Fruit fly (Drosophila melanogaster) whole organism, embryonic: ENCODE measurements around the gene CG3184.

Experiments
- C15 ChIP-seq: fragments of 200-800 bp; sonication (Bioruptor generic); IDR thresholded peaks from 3 replicates; pipeline ENCODE4 v1.3.6; 2022; ENCODE audit warnings: missing biosample characterization, missing genetic modification characterization
- CG10959 ChIP-seq: fragments of 200-800 bp; sonication (Bioruptor generic); IDR thresholded peaks from 2 replicates; pipeline ENCODE4 v1.3.6; 2022; ENCODE audit warnings: missing biosample characterization, missing genetic modification characterization
- CG14014 ChIP-seq: fragments of 200-800 bp; sonication (Bioruptor generic); IDR thresholded peaks from 2 replicates; pipeline ENCODE4 v1.3.6; 2022; ENCODE audit warnings: missing biosample characterization, missing genetic modification characterization
- CG14441 ChIP-seq: fragments of 200-800 bp; sonication (Bioruptor generic); IDR thresholded peaks from 2 replicates; pipeline ENCODE4 v1.3.6; 2022; ENCODE audit warnings: missing biosample characterization, missing genetic modification characterization
- CG15601 ChIP-seq: fragments of 200-800 bp; sonication (Bioruptor generic); optimal IDR thresholded peaks from 3 replicates; lab custom pipeline; 2019; ENCODE audit warnings: missing biosample characterization, mild to moderate bottlenecking, missing genetic modification characterization, moderate library complexity
- CG18011 ChIP-seq: fragments of 200-800 bp; sonication (Bioruptor generic); optimal IDR thresholded peaks from 2 replicates; lab custom pipeline; 2017; ENCODE audit warnings: missing biosample characterization, missing genetic modification characterization, mild to moderate bottlenecking, moderate library complexity, missing genotype
- CG32532 ChIP-seq: fragments of 200-800 bp; sonication (Bioruptor generic); IDR thresholded peaks from 2 replicates; pipeline ENCODE4 v1.3.6; 2022; ENCODE audit warnings: missing biosample characterization, missing genetic modification characterization
- CG32772 ChIP-seq: fragments of 200-800 bp; sonication (Bioruptor generic); IDR thresholded peaks from 2 replicates; pipeline ENCODE4 v1.3.6; 2022; ENCODE audit warnings: missing biosample characterization, missing genetic modification characterization
- CG34376 ChIP-seq: fragments of 200-800 bp; sonication (Bioruptor generic); optimal IDR thresholded peaks from 2 replicates; lab custom pipeline; 2018; ENCODE audit warnings: missing biosample characterization, mild to moderate bottlenecking, missing genetic modification characterization
- CG3995 ChIP-seq: fragments of 200-800 bp; sonication (Bioruptor generic); optimal IDR thresholded peaks from 3 replicates; lab custom pipeline; 2016; ENCODE audit warnings: missing biosample characterization, missing genetic modification characterization
- CG6272 ChIP-seq: fragments of 200-800 bp; sonication (Bioruptor generic); IDR thresholded peaks from 2 replicates; pipeline ENCODE4 v1.3.6; 2022; ENCODE audit warnings: missing biosample characterization, missing genetic modification characterization
- CG7271 ChIP-seq: fragments of 200-800 bp; sonication (Bioruptor generic); optimal IDR thresholded peaks from 2 replicates; lab custom pipeline; 2018; ENCODE audit warnings: missing biosample characterization, mild to moderate bottlenecking, missing genetic modification characterization, moderate library complexity
- CG7839 ChIP-seq: fragments of 200-800 bp; sonication (Bioruptor generic); optimal IDR thresholded peaks from 3 replicates; lab custom pipeline; 2018; ENCODE audit warnings: missing biosample characterization, mild to moderate bottlenecking, missing genetic modification characterization, moderate library complexity
- CG8290 ChIP-seq, 3 experiments: fragments of 200-800 bp; sonication (Bioruptor generic); optimal IDR thresholded peaks; 2 replicates each; lab custom pipeline; 2016 to 2019; ENCODE audit warnings: missing biosample characterization in 3 of 3, missing genetic modification characterization in 3 of 3, mild to moderate bottlenecking in 2 of 3, moderate library complexity in 1 of 3
- CG8359 ChIP-seq: fragments of 200-800 bp; sonication (Bioruptor generic); optimal IDR thresholded peaks from 2 replicates; lab custom pipeline; 2017; ENCODE audit warnings: missing biosample characterization, mild to moderate bottlenecking, missing genetic modification characterization, borderline replicate concordance
- Dip2 ChIP-seq: fragments of 200-800 bp; sonication (Bioruptor generic); IDR thresholded peaks from 2 replicates; pipeline ENCODE4 v1.3.6; 2022; ENCODE audit warnings: missing biosample characterization, missing genetic modification characterization
- Dll ChIP-seq: fragments of 200-800 bp; sonication (Bioruptor generic); IDR thresholded peaks from 4 replicates; pipeline ENCODE4 v1.3.6; 2022; ENCODE audit warnings: missing biosample characterization, missing genetic modification characterization; ENCODE audit not compliant: partially characterized antibody
- Dp ChIP-seq: fragments of 200-800 bp; sonication (Bioruptor generic); optimal IDR thresholded peaks from 2 replicates; lab custom pipeline; 2018; ENCODE audit warnings: missing biosample characterization, mild to moderate bottlenecking, missing genetic modification characterization, moderate library complexity
- E2f2 ChIP-seq: fragments of 200-800 bp; sonication (Bioruptor generic); IDR thresholded peaks from 2 replicates; pipeline ENCODE4 v1.3.6; 2022; ENCODE audit warnings: missing biosample characterization, missing genetic modification characterization
- Eip74EF ChIP-seq, 2 experiments: fragments of 200-800 bp in 1 of 2; fragments of >200 bp in 1 of 2; sonication (Bioruptor generic) in 1 of 2; optimal IDR thresholded peaks; 2 replicates each; lab custom pipeline; 2017 to 2019; ENCODE audit warnings: missing biosample characterization in 2 of 2, missing genetic modification characterization in 2 of 2, mild to moderate bottlenecking in 1 of 2, moderate library complexity in 1 of 2
- Hr51 ChIP-seq, 2 experiments: fragments of 200-800 bp; sonication (Bioruptor generic); optimal IDR thresholded peaks; 2 replicates in 1 of 2; 3 replicates in 1 of 2; lab custom pipeline; 2016 to 2018; ENCODE audit warnings: missing biosample characterization in 2 of 2, missing genetic modification characterization in 2 of 2, mild to moderate bottlenecking in 1 of 2, moderate library complexity in 1 of 2
- Nf-YC ChIP-seq: fragments of 200-800 bp; optimal IDR thresholded peaks from 3 replicates; lab custom pipeline; 2019; ENCODE audit warnings: missing biosample characterization, mild to moderate bottlenecking, missing genetic modification characterization, moderate library complexity
- Sin3A ChIP-seq: fragments of >200 bp; optimal IDR thresholded peaks from 2 replicates; lab custom pipeline; 2018
- Ssrp ChIP-seq: fragments of 200-800 bp; sonication (Bioruptor generic); optimal IDR thresholded peaks from 2 replicates; lab custom pipeline; 2018; ENCODE audit warnings: missing biosample characterization, mild to moderate bottlenecking, missing genetic modification characterization, moderate library complexity
- amos ChIP-seq: fragments of 200-800 bp; sonication (Bioruptor generic); IDR thresholded peaks from 2 replicates; pipeline ENCODE4 v1.3.6; 2022; ENCODE audit warnings: missing biosample characterization, missing genetic modification characterization; ENCODE audit not compliant: partially characterized antibody
- croc ChIP-seq: fragments of 200-800 bp; sonication (Bioruptor generic); conservative IDR thresholded peaks from 3 replicates; pipeline ENCODE4 v1.3.6; 2022; ENCODE audit warnings: missing biosample characterization, missing genetic modification characterization
- crol ChIP-seq: fragments of 200-800 bp; sonication (Bioruptor generic); IDR thresholded peaks from 2 replicates; pipeline ENCODE4 v1.3.6; 2022; ENCODE audit warnings: missing biosample characterization, missing genetic modification characterization
- exex ChIP-seq: fragments of 200-800 bp; sonication (Bioruptor generic); optimal IDR thresholded peaks from 4 replicates; lab custom pipeline; 2018; ENCODE audit warnings: missing biosample characterization, mild to moderate bottlenecking, missing genetic modification characterization, moderate library complexity
- gro ChIP-seq: fragments of 200-800 bp; sonication (Bioruptor generic); optimal IDR thresholded peaks from 2 replicates; lab custom pipeline; 2016; ENCODE audit warnings: missing biosample characterization, missing genetic modification characterization
- hb ChIP-seq: fragments of 200-800 bp; sonication (Bioruptor generic); IDR thresholded peaks from 3 replicates; pipeline ENCODE4 v1.3.6; 2022; ENCODE audit warnings: missing biosample characterization, missing genetic modification characterization; ENCODE audit not compliant: partially characterized antibody
- insv ChIP-seq, 2 experiments: fragments of 200-800 bp; sonication (Bioruptor generic); optimal IDR thresholded peaks; 3 replicates each; lab custom pipeline; 2016 to 2018; ENCODE audit warnings: missing biosample characterization in 2 of 2, missing genetic modification characterization in 2 of 2
- pfk ChIP-seq: fragments of 200-800 bp; sonication (Bioruptor generic); optimal IDR thresholded peaks from 2 replicates; lab custom pipeline; 2018; ENCODE audit warnings: missing biosample characterization, mild to moderate bottlenecking, missing genetic modification characterization, moderate library complexity
- pros ChIP-seq: fragments of 200-800 bp; sonication (Bioruptor generic); optimal IDR thresholded peaks from 3 replicates; lab custom pipeline; 2019; ENCODE audit warnings: missing biosample characterization, mild to moderate bottlenecking, missing genetic modification characterization, moderate library complexity
- sob ChIP-seq: fragments of 200-800 bp; sonication (Bioruptor generic); IDR thresholded peaks from 2 replicates; pipeline ENCODE4 v1.3.6; 2022; ENCODE audit warnings: missing biosample characterization, missing genetic modification characterization
- stwl ChIP-seq: fragments of 200-800 bp; sonication (Bioruptor generic); optimal IDR thresholded peaks from 3 replicates; lab custom pipeline; 2018; ENCODE audit warnings: missing biosample characterization, mild to moderate bottlenecking, missing genetic modification characterization, moderate library complexity
- vvl ChIP-seq: fragments of 200-800 bp; sonication (Bioruptor generic); IDR thresholded peaks from 2 replicates; pipeline ENCODE4 v1.3.6; 2022; ENCODE audit warnings: missing biosample characterization, missing genetic modification characterization
- wor ChIP-seq: fragments of 200-800 bp; sonication (Bioruptor generic); IDR thresholded peaks from 2 replicates; pipeline ENCODE4 v1.3.6; 2022; ENCODE audit warnings: missing biosample characterization, missing genetic modification characterization

The CG3184 gene

DNA sequence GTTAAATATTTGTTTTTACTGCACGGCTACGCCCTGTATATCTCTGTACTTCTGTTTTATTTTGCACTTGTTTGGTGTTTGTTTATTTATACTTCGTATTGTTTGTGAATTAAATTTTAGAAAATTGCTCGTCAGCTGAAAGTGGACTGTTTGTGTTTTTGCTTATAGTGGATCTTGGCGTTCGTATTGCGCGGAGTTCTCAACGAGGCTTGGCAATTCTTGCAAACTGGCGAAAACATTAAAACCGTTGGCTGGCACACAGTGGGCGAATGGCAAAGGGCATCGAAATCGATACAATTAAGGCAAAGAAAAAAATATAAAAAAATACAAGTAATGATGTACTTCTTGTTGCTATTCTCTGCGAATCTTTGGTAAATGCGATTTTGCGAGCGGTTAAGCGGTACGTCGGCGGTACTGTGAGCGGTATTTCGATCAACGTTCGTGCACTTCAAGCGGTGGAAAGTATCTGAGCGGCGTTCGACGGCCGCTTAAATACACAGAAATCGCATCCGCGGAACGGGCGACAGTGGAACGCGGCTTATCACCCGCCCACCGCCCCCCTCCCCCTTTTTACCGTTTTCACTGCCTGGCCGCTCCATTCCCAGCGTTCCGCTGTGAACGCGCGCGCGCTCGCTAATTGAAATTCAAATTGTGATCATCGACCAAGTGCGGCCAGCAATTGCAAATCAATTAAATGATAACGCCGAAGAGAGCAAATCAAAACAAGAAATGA is 38.4 kb upstream of the CG3184 start:
- TF ChIP-seq Dll (GFP tag; lab: Robert Waterston, UW): 0 out of 4 replicates have a peak, but pooled peaks have one; percentile 12
- TF ChIP-seq CG8290 (GFP tag; optimal IDR thresholded peaks at IDR 0.05; lab: Kevin White, UChicago): peak; percentile 15
- peak in 1 of 2 experiments; percentile 27 for TF ChIP-seq CG8290 (tag; optimal IDR thresholded peaks at IDR 0.05; lab: Kevin White, UChicago)
- TF ChIP-seq CG3995 (GFP tag; lab: Kevin White, UChicago): peak; percentile 20
- TF ChIP-seq crol (GFP tag; lab: Robert Waterston, UW): peak; percentile 82
- peak; percentile 93 for TF ChIP-seq pfk (GFP tag; lab: Kevin White, UChicago)
- 0 out of 2 replicates have a peak, but pooled peaks have one; percentile 24 for TF ChIP-seq vvl (GFP tag; lab: Robert Waterston, UW)
- TF ChIP-seq CG34376: no peak
- TF ChIP-seq Dip2 (GFP tag; lab: Robert Waterston, UW): no peak
- TF ChIP-seq E2f2 (GFP tag; lab: Robert Waterston, UW): peak; percentile 63
- no peak for TF ChIP-seq insv (GFP tag; optimal IDR thresholded peaks at IDR 0.05; lab: Kevin White, UChicago)
- 0 out of 2 replicates have a peak, but pooled peaks have one; percentile 20 for TF ChIP-seq CG6272 (GFP tag; lab: Robert Waterston, UW)
- peak; percentile 7 for TF ChIP-seq CG18011
- TF ChIP-seq pros (GFP tag; lab: Kevin White, UChicago): no peak
- no peak for TF ChIP-seq gro (GFP tag; lab: Kevin White, UChicago)
- 0 out of 2 replicates have a peak, but pooled peaks have one; percentile 11 for TF ChIP-seq amos (GFP tag; lab: Robert Waterston, UW)
- TF ChIP-seq Dp: peak; percentile 46
- TF ChIP-seq, all 482 proteins: peak for 11

DNA sequence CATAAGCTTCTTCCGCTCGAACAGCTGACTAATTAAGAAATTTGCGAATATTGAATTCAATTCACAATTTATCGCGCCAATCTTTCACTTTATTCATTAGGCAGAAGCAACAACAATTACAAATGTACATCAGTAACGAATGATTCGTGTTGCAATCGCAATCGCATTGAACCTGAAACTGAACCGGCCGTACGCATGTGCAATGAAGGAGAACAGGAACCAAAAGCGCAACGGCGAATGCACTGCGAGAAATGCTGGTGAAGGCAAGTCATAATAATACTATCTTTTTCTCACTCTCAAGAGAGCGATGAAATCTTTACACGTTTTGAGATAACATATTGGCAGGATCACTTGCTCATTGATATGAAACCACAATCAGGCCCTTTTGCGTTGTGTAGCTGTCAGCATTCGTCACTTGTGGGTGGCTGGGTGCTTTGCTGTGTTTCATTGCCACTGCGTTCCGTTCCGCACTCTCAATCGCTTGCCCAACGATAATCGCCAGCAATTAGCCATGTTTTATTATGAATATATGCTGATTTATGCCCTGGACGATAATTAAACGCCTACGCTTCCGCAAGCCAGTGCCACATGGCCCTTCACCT is 36.4 kb upstream of the CG3184 start:
- TF ChIP-seq pfk (GFP tag; lab: Kevin White, UChicago) (peak; percentile 78), CG14014 (GFP tag; lab: Robert Waterston, UW) (no peak), CG7839 (tag; lab: Kevin White, UChicago) (no peak), CG32772 (GFP tag; lab: Robert Waterston, UW) (no peak), CG15601 (tag; lab: Kevin White, UChicago) (no peak), Eip74EF (GFP tag; optimal IDR thresholded peaks at IDR 0.05; lab: Kevin White, UChicago) (no peak), wor (GFP tag; lab: Robert Waterston, UW) (no peak), exex (tag; lab: Kevin White, UChicago) (no peak), CG8359 (GFP tag; lab: Kevin White, UChicago) (no peak), Hr51 (GFP tag; optimal IDR thresholded peaks at IDR 0.05; lab: Kevin White, UChicago) (no peak), CG14441 (GFP tag; lab: Robert Waterston, UW) (0 out of 2 replicates have a peak, but pooled peaks have one; percentile 37), CG18011 (peak; percentile 94), Sin3A (lab: Kevin White, UChicago) (no peak), croc (GFP tag; lab: Robert Waterston, UW) (no peak), CG32532 (GFP tag; lab: Robert Waterston, UW) (no peak), Nf-YC (tag; lab: Kevin White, UChicago) (no peak), CG8290 (GFP tag; optimal IDR thresholded peaks at IDR 0.05; lab: Kevin White, UChicago) (peak; percentile 31), CG8290 (tag; optimal IDR thresholded peaks at IDR 0.05; lab: Kevin White, UChicago) (no peak), Ssrp (tag; lab: Kevin White, UChicago) (no peak), sob (GFP tag; lab: Robert Waterston, UW) (no peak), stwl (tag; lab: Kevin White, UChicago) (peak; percentile 36), CG7271 (tag; lab: Kevin White, UChicago) (no peak), hb (GFP tag; lab: Robert Waterston, UW) (no peak), CG10959 (no peak), C15 (GFP tag; lab: Robert Waterston, UW) (no peak)
